Worm (Caenorhabditis elegans): ENCODE results near the gene clec-261.

clec-261 gene

DNA sequence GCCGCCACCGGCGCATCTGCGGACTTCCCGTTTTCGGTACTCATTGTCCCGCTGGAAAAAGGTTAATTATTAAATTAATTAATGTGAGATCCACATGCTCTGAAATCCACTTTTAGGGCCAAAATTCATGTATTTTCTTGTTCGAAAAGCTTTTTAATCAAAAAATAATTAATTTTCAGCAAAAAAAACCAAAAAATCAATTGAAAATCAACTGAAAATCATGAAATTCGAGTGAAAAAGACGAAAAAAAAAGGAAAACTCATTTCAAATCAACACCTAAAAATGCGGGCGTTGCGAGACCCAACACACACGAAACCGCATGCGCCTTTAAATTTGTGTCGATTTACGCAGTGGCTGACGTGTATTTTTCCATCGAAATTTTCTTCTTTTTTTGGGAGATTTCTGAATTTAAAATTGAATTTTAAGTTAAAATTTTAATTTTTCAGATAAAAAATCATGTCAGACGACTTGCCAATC, 24.6 kb downstream of the clec-261 start, which contains the start of the genes prmt-1 and cdkr-3:
Gene prmt-1 (minus strand): TSS at position 51 of the 477 bp plus-strand sequence.
Gene cdkr-3 (plus strand): TSS at position 447 of the 477 bp plus-strand sequence.
- TF ChIP-seq grh-1 (GFP tag; IDR thresholded peaks at IDR 0.05) (no peak), Y116A8C.19 (tag; optimal IDR thresholded peaks at IDR 0.05; ENCODE audit: borderline replicate concordance) (no peak), efl-1 (optimal IDR thresholded peaks at IDR 0.05) (peak; percentile 55 to 66), efl-1 (GFP tag; optimal IDR thresholded peaks at IDR 0.05 in 1 of 2) (peak; percentile 62 to 80), nhr-11 (tag; optimal IDR thresholded peaks at IDR 0.05) (no peak), nhr-12 (tag; optimal IDR thresholded peaks at IDR 0.05) (no peak), lsy-2 (tag; optimal IDR thresholded peaks at IDR 0.05) (peak; percentile 42 to 82), aly-2 (tag; optimal IDR thresholded peaks at IDR 0.05) (no peak), elt-3 (tag; optimal IDR thresholded peaks at IDR 0.05) (peak in 1 of 6 experiments; percentile 48), dsc-1 (tag; optimal IDR thresholded peaks at IDR 0.05) (no peak), C04F5.9 (tag; optimal IDR thresholded peaks at IDR 0.05) (no peak), C34B4.2 (tag; optimal IDR thresholded peaks at IDR 0.05) (no peak), nhr-47 (tag; optimal IDR thresholded peaks at IDR 0.05) (peak; percentile 41), ztf-4 (tag; optimal IDR thresholded peaks at IDR 0.05) (no peak), lin-15B (tag; optimal IDR thresholded peaks at IDR 0.05) (no peak), pag-3 (tag; optimal IDR thresholded peaks at IDR 0.05; ENCODE audit: borderline replicate concordance, insufficient read depth) (no peak), zag-1 (tag; optimal IDR thresholded peaks at IDR 0.05) (no peak), snu-23 (GFP tag; optimal IDR thresholded peaks at IDR 0.05) (peak; percentile 60), lir-3 (tag; optimal IDR thresholded peaks at IDR 0.05; ENCODE audit: poor library complexity) (no peak), egl-13 (tag; optimal IDR thresholded peaks at IDR 0.05) (no peak), xbp-1 (tag; optimal IDR thresholded peaks at IDR 0.05) (peak; percentile 84), swsn-7 (tag; optimal IDR thresholded peaks at IDR 0.05) (peak; percentile 30), irx-1 (tag; optimal IDR thresholded peaks at IDR 0.05) (no peak), isw-1 (GFP tag; IDR thresholded peaks at IDR 0.05) (peak; percentile 10; the same call in 1 of the 2 replicates), snpc-4 (tag; optimal IDR thresholded peaks at IDR 0.05) (peak; percentile 4), lin-13 (GFP tag; optimal IDR thresholded peaks at IDR 0.05) (peak; percentile 17), nhr-85 (tag) (peak; percentile 56), unc-98 (GFP tag; IDR thresholded peaks at IDR 0.05) (no peak), rnt-1 (tag; optimal IDR thresholded peaks at IDR 0.05) (peak; percentile 77), egl-27 (tag; optimal IDR thresholded peaks at IDR 0.05) (no peak), nhr-71 (tag; optimal IDR thresholded peaks at IDR 0.05) (peak; percentile 52), F16B12.6 (tag; optimal IDR thresholded peaks at IDR 0.05) (peak; percentile 32), efl-3 (GFP tag; optimal IDR thresholded peaks at IDR 0.05) (no peak), ceh-8 (GFP tag; optimal IDR thresholded peaks at IDR 0.05) (no peak), sptf-1 (tag; optimal IDR thresholded peaks at IDR 0.05) (no peak), unc-62 (GFP tag; optimal IDR thresholded peaks at IDR 0.05) (no peak), nhr-19 (GFP tag; conservative IDR thresholded peaks at IDR 0.05) (no peak), lin-35 (GFP tag; optimal IDR thresholded peaks at IDR 0.05) (peak; percentile 55 to 79), ceh-88 (GFP tag; IDR thresholded peaks at IDR 0.05) (no peak), tbx-2 (tag; optimal IDR thresholded peaks at IDR 0.05) (peak; percentile 9), aha-1 (tag; optimal IDR thresholded peaks at IDR 0.05) (no peak), mep-1 (tag; optimal IDR thresholded peaks at IDR 0.05) (peak; percentile 46), unc-130 (tag; optimal IDR thresholded peaks at IDR 0.05) (peak; percentile 35), ztf-11 (tag; optimal IDR thresholded peaks at IDR 0.05) (no peak), C16A3.4 (tag; optimal IDR thresholded peaks at IDR 0.05) (peak; percentile 45), ets-5 (GFP tag; IDR thresholded peaks at IDR 0.05) (no peak), blmp-1 (tag; optimal IDR thresholded peaks at IDR 0.05) (peak; percentile 80), nhr-28 (tag; optimal IDR thresholded peaks at IDR 0.05) (no peak), skn-1 (tag; optimal IDR thresholded peaks at IDR 0.05) (peak; percentile 59), alr-1 (tag; optimal IDR thresholded peaks at IDR 0.05; ENCODE audit: borderline replicate concordance) (no peak), hlh-4 (tag; optimal IDR thresholded peaks at IDR 0.05) (no peak), ceh-82 (tag; optimal IDR thresholded peaks at IDR 0.05) (peak; percentile 13 to 59 (median 52)), zip-4 (GFP tag; optimal IDR thresholded peaks at IDR 0.05) (no peak)

All from whole organism, L1 larva.